Worm (Caenorhabditis elegans): ENCODE measurements around the gene vab-3.

Gene vab-3

ce11 chrX:10556764-10557163, 57.1 kb downstream of the vab-3 start:
- TF ChIP-seq hlh-17 (GFP tag; optimal IDR thresholded peaks at IDR 0.05; ENCODE audit: borderline replicate concordance) = no peak
- TF ChIP-seq dpl-1 (GFP tag; optimal IDR thresholded peaks at IDR 0.05) = no peak
- no peak for TF ChIP-seq ztf-11 (tag; optimal IDR thresholded peaks at IDR 0.05)

ce11 chrX:10559203-10559602, 59.5 kb downstream of the vab-3 start, which contains the start of gene F59F5.7:
Gene F59F5.7, plus strand, starts transcription at chrX:10559503.
- TF ChIP-seq sox-4 (tag; optimal IDR thresholded peaks at IDR 0.05) = no peak

DNA sequence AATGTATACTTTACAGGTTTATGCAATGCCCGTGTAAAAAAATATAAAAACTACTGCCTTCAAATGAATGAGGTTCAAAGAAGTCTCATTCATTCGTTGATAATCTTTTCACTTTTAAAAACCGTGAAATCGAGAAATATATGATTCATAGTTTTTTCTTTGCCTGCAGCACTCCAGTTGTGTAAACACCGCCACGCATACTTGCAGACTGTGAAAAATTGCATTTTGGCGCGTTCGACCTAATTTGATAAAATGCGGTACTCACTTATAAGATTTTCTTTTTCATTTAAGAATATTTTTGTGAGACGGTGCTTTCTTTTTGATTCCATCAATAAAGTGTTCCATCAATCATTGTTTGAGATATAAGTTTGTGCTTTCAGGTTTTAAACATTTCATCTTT, 67.1 kb downstream of the vab-3 start:
- TF ChIP-seq ceh-90 (tag; optimal IDR thresholded peaks at IDR 0.05) = no peak
- TF ChIP-seq F16B12.6 (tag; optimal IDR thresholded peaks at IDR 0.05) = peak; percentile 84
- peak; percentile 20 to 58 for TF ChIP-seq lsy-2 (tag; optimal IDR thresholded peaks at IDR 0.05)
- TF ChIP-seq fkh-10 (GFP tag; optimal IDR thresholded peaks at IDR 0.05) = no peak
- TF ChIP-seq blmp-1 (tag; optimal IDR thresholded peaks at IDR 0.05) = peak; percentile 77
- peak in 1 of 3 experiments; percentile 18 for TF ChIP-seq ceh-82 (tag; optimal IDR thresholded peaks at IDR 0.05)
- peak in 2 of 6 experiments; percentile 0 to 26 for TF ChIP-seq elt-3 (tag; optimal IDR thresholded peaks at IDR 0.05)
- no peak for TF ChIP-seq zag-1 (tag; optimal IDR thresholded peaks at IDR 0.05)
- no peak for TF ChIP-seq alr-1 (tag; optimal IDR thresholded peaks at IDR 0.05; ENCODE audit: borderline replicate concordance)
- no peak for TF ChIP-seq grh-1 (GFP tag; IDR thresholded peaks at IDR 0.05)
- no peak for TF ChIP-seq nhr-28 (tag; optimal IDR thresholded peaks at IDR 0.05)
- no peak for TF ChIP-seq efl-3 (GFP tag; optimal IDR thresholded peaks at IDR 0.05)
- TF ChIP-seq tbx-2 (tag; optimal IDR thresholded peaks at IDR 0.05) = peak; percentile 21
- 0 out of 2 replicates have a peak, but pooled peaks have one; percentile 4 for TF ChIP-seq nhr-19 (GFP tag; conservative IDR thresholded peaks at IDR 0.05)
- no peak for TF ChIP-seq lir-3 (tag; optimal IDR thresholded peaks at IDR 0.05; ENCODE audit: poor library complexity)
- TF ChIP-seq hlh-17 (GFP tag; optimal IDR thresholded peaks at IDR 0.05; ENCODE audit: borderline replicate concordance) = no peak
- TF ChIP-seq elt-2 (tag; optimal IDR thresholded peaks at IDR 0.05) = no peak
- TF ChIP-seq swsn-7 (tag; optimal IDR thresholded peaks at IDR 0.05) = peak; percentile 50
- peak; percentile 26 to 80 for TF ChIP-seq lin-35 (GFP tag; optimal IDR thresholded peaks at IDR 0.05)
- TF ChIP-seq hlh-4 (tag; optimal IDR thresholded peaks at IDR 0.05) = no peak
- TF ChIP-seq nhr-71 (tag; optimal IDR thresholded peaks at IDR 0.05) = peak; percentile 44
- no peak for TF ChIP-seq mef-2 (tag; optimal IDR thresholded peaks at IDR 0.05)
- no peak for TF ChIP-seq C04F5.9 (tag; optimal IDR thresholded peaks at IDR 0.05)
- no peak for TF ChIP-seq sox-4 (tag; optimal IDR thresholded peaks at IDR 0.05)
- no peak for TF ChIP-seq ceh-8 (GFP tag; optimal IDR thresholded peaks at IDR 0.05)
- no peak for TF ChIP-seq ztf-11 (tag; optimal IDR thresholded peaks at IDR 0.05)
- TF ChIP-seq irx-1 (tag; optimal IDR thresholded peaks at IDR 0.05) = no peak
- no peak for TF ChIP-seq fos-1 (tag; optimal IDR thresholded peaks at IDR 0.05)
- no peak for TF ChIP-seq sptf-1 (tag; optimal IDR thresholded peaks at IDR 0.05)
- TF ChIP-seq lin-15B (tag; optimal IDR thresholded peaks at IDR 0.05) = no peak
- no peak for TF ChIP-seq snpc-4 (tag; optimal IDR thresholded peaks at IDR 0.05)
- peak; percentile 46 for TF ChIP-seq C16A3.4 (tag; optimal IDR thresholded peaks at IDR 0.05)
- TF ChIP-seq pag-3 (tag; optimal IDR thresholded peaks at IDR 0.05; ENCODE audit: borderline replicate concordance, insufficient read depth) = no peak
- no peak for TF ChIP-seq nhr-84 (tag; optimal IDR thresholded peaks at IDR 0.05)
- peak; percentile 14 for TF ChIP-seq rnt-1 (tag; optimal IDR thresholded peaks at IDR 0.05)
- peak; percentile 16 for TF ChIP-seq nhr-90 (tag; optimal IDR thresholded peaks at IDR 0.05; ENCODE audit: poor library complexity)
- no peak for TF ChIP-seq unc-62 (GFP tag; optimal IDR thresholded peaks at IDR 0.05)
- TF ChIP-seq mdl-1 (tag; optimal IDR thresholded peaks at IDR 0.05) = peak in 1 of 2 experiments; percentile 32
- TF ChIP-seq mep-1 (tag; optimal IDR thresholded peaks at IDR 0.05) = peak; percentile 69
- TF ChIP-seq nhr-85 (tag) = peak; percentile 61
- TF ChIP-seq snu-23 (GFP tag; optimal IDR thresholded peaks at IDR 0.05) = peak; percentile 63
- TF ChIP-seq lin-13 (GFP tag; optimal IDR thresholded peaks at IDR 0.05) = no peak
- TF ChIP-seq pqm-1 (tag; optimal IDR thresholded peaks at IDR 0.05) = no peak
- peak; percentile 32 for TF ChIP-seq xbp-1 (tag; optimal IDR thresholded peaks at IDR 0.05)
- no peak for TF ChIP-seq nhr-237 (tag; optimal IDR thresholded peaks at IDR 0.05)
- TF ChIP-seq dpl-1 (GFP tag; optimal IDR thresholded peaks at IDR 0.05) = peak; percentile 21 to 70 (median 69)
- TF ChIP-seq jun-1 (tag; optimal IDR thresholded peaks at IDR 0.05) = no peak
- no peak for TF ChIP-seq ets-5 (GFP tag; IDR thresholded peaks at IDR 0.05)
